Fruit fly (Drosophila melanogaster) whole organism, wandering third instar larva: Measurements from ENCODE around the gene CG6661.

Experiments
- Abd-B ChIP-seq: fragments of >200 bp; optimal IDR thresholded peaks from 2 replicates; lab custom pipeline; 2017; ENCODE audit warnings: missing biosample characterization, missing genetic modification characterization
- CG32264 ChIP-seq: fragments of 200-800 bp; sonication (Bioruptor generic); optimal IDR thresholded peaks from 2 replicates; lab custom pipeline; 2016; ENCODE audit warnings: missing biosample characterization, missing genetic modification characterization
- CG9705 ChIP-seq: fragments of 200-800 bp; sonication (Bioruptor generic); optimal IDR thresholded peaks from 2 replicates; lab custom pipeline; 2018; ENCODE audit warnings: missing biosample characterization, mild to moderate bottlenecking, missing genetic modification characterization
- CrebA ChIP-seq: fragments of 200-800 bp; sonication (Bioruptor generic); optimal IDR thresholded peaks from 2 replicates; lab custom pipeline; 2016; ENCODE audit warnings: missing biosample characterization, mild to moderate bottlenecking, missing genetic modification characterization, borderline replicate concordance
- Dfd ChIP-seq: fragments of >200 bp; optimal IDR thresholded peaks from 2 replicates; lab custom pipeline; 2017; ENCODE audit warnings: missing biosample characterization, missing genetic modification characterization
- Dif ChIP-seq: fragments of 200-275, 200-300 bp; sonication (Bioruptor generic); optimal IDR thresholded peaks from 2 replicates; lab custom pipeline; 2018; ENCODE audit warnings: missing biosample characterization, missing genetic modification characterization; ENCODE audit not compliant: partially characterized antibody
- GATAd ChIP-seq: sonication (Bioruptor generic); optimal IDR thresholded peaks from 2 replicates; lab custom pipeline; 2016; ENCODE audit warnings: missing biosample characterization, missing genetic modification characterization
- HLH106 ChIP-seq: fragments of 200-800 bp; optimal IDR thresholded peaks from 3 replicates; lab custom pipeline; 2019; ENCODE audit warnings: missing biosample characterization, mild to moderate bottlenecking, missing genetic modification characterization, moderate library complexity
- Hnf4 ChIP-seq: fragments of 200-800 bp; sonication (Bioruptor generic); optimal IDR thresholded peaks from 2 replicates; lab custom pipeline; 2016; ENCODE audit warnings: missing biosample characterization, mild to moderate bottlenecking, missing genetic modification characterization
- Hr78 ChIP-seq: fragments of >200 bp; optimal IDR thresholded peaks from 2 replicates; lab custom pipeline; 2017; ENCODE audit warnings: missing biosample characterization, missing genetic modification characterization
- Hr83 ChIP-seq: fragments of 200-300 bp; sonication (Bioruptor generic); optimal IDR thresholded peaks from 2 replicates; lab custom pipeline; 2016; ENCODE audit warnings: missing biosample characterization, mild to moderate bottlenecking, missing genetic modification characterization, moderate library complexity; ENCODE audit not compliant: poor library complexity, severe bottlenecking
- Jra ChIP-seq: sonication (Bioruptor generic); optimal IDR thresholded peaks from 2 replicates; lab custom pipeline; 2016; ENCODE audit warnings: missing biosample characterization, missing genetic modification characterization
- Mio ChIP-seq: sonication (Bioruptor generic); optimal IDR thresholded peaks from 2 replicates; lab custom pipeline; 2016; ENCODE audit warnings: missing biosample characterization, missing genetic modification characterization
- Myc ChIP-seq: fragments of >200 bp; optimal IDR thresholded peaks from 2 replicates; lab custom pipeline; 2017
- OdsH ChIP-seq: fragments of 200-800 bp; sonication (Bioruptor generic); optimal IDR thresholded peaks from 2 replicates; lab custom pipeline; 2016; ENCODE audit warnings: missing biosample characterization, mild to moderate bottlenecking, missing genetic modification characterization
- Rel ChIP-seq, 2 experiments: fragments of 200-800 bp; sonication (Bioruptor generic) in 1 of 2; optimal IDR thresholded peaks; 2 replicates in 1 of 2; 3 replicates in 1 of 2; lab custom pipeline; 2016 to 2019; ENCODE audit warnings: mild to moderate bottlenecking in 2 of 2, missing biosample characterization in 2 of 2, missing genetic modification characterization in 2 of 2, moderate library complexity in 1 of 2
- Sp1 ChIP-seq: fragments of 200-800 bp; sonication (Bioruptor generic); optimal IDR thresholded peaks from 3 replicates; lab custom pipeline; 2019; ENCODE audit warnings: missing biosample characterization, mild to moderate bottlenecking, missing genetic modification characterization, moderate library complexity
- br ChIP-seq: fragments of 200-800 bp; sonication (Bioruptor generic); optimal IDR thresholded peaks from 2 replicates; lab custom pipeline; 2016; ENCODE audit warnings: missing biosample characterization, missing genetic modification characterization
- brk ChIP-seq: fragments of 200-800 bp; sonication (Bioruptor generic); optimal IDR thresholded peaks from 2 replicates; lab custom pipeline; 2016; ENCODE audit warnings: missing biosample characterization, mild to moderate bottlenecking, missing genetic modification characterization
- dmrt93B ChIP-seq: fragments of 200-800 bp; sonication (Bioruptor generic); optimal IDR thresholded peaks from 2 replicates; lab custom pipeline; 2018; ENCODE audit warnings: missing biosample characterization, mild to moderate bottlenecking, missing genetic modification characterization
- dsf ChIP-seq: sonication (Bioruptor generic); optimal IDR thresholded peaks from 2 replicates; lab custom pipeline; 2016; ENCODE audit warnings: missing biosample characterization, missing genetic modification characterization, borderline replicate concordance
- ey ChIP-seq: fragments of 200-800 bp; sonication (Bioruptor generic); optimal IDR thresholded peaks from 2 replicates; lab custom pipeline; 2016; ENCODE audit warnings: missing biosample characterization, missing genetic modification characterization
- foxo ChIP-seq, 2 experiments: fragments of 200-800 bp; sonication (Bioruptor generic); optimal IDR thresholded peaks; 2 replicates in 1 of 2; 3 replicates in 1 of 2; lab custom pipeline; 2016 to 2017; ENCODE audit warnings: missing biosample characterization in 2 of 2, missing genetic modification characterization in 2 of 2
- fru ChIP-seq: fragments of 200-800 bp; sonication (Bioruptor generic); optimal IDR thresholded peaks from 3 replicates; lab custom pipeline; 2016; ENCODE audit warnings: missing biosample characterization, mild to moderate bottlenecking, missing genetic modification characterization
- h ChIP-seq: fragments of 200-800 bp; sonication (Bioruptor generic); optimal IDR thresholded peaks from 3 replicates; lab custom pipeline; 2016; ENCODE audit warnings: missing biosample characterization, mild to moderate bottlenecking, missing genetic modification characterization
- jim ChIP-seq: fragments of 175-275, 200-325 bp; sonication (Bioruptor generic); optimal IDR thresholded peaks from 2 replicates; lab custom pipeline; 2016; ENCODE audit warnings: missing biosample characterization, mild to moderate bottlenecking, missing genetic modification characterization
- pan ChIP-seq: fragments of >200 bp; optimal IDR thresholded peaks from 2 replicates; lab custom pipeline; 2017
- psq ChIP-seq: fragments of 200-800 bp; sonication (Bioruptor generic); optimal IDR thresholded peaks from 3 replicates; lab custom pipeline; 2017; ENCODE audit warnings: missing biosample characterization, mild to moderate bottlenecking, missing genetic modification characterization, moderate library complexity
- rgr ChIP-seq: fragments of 200-800 bp; sonication (Bioruptor generic); optimal IDR thresholded peaks from 3 replicates; lab custom pipeline; 2016; ENCODE audit warnings: missing biosample characterization, mild to moderate bottlenecking, missing genetic modification characterization
- sage ChIP-seq: fragments of 200-800 bp; sonication (Bioruptor generic); optimal IDR thresholded peaks from 2 replicates; lab custom pipeline; 2016; ENCODE audit warnings: missing biosample characterization, mild to moderate bottlenecking, missing genetic modification characterization
- sv ChIP-seq: fragments of 200-800 bp; sonication (Bioruptor generic); optimal IDR thresholded peaks from 3 replicates; lab custom pipeline; 2016; ENCODE audit warnings: missing biosample characterization, missing genetic modification characterization
- usp ChIP-seq: fragments of >200 bp; optimal IDR thresholded peaks from 2 replicates; lab custom pipeline; 2017; ENCODE audit warnings: missing biosample characterization, missing genetic modification characterization
- woc ChIP-seq: sonication (Bioruptor generic); optimal IDR thresholded peaks from 2 replicates; lab custom pipeline; 2016; ENCODE audit warnings: missing biosample characterization, mild to moderate bottlenecking, missing genetic modification characterization

The CG6661 gene

DNA sequence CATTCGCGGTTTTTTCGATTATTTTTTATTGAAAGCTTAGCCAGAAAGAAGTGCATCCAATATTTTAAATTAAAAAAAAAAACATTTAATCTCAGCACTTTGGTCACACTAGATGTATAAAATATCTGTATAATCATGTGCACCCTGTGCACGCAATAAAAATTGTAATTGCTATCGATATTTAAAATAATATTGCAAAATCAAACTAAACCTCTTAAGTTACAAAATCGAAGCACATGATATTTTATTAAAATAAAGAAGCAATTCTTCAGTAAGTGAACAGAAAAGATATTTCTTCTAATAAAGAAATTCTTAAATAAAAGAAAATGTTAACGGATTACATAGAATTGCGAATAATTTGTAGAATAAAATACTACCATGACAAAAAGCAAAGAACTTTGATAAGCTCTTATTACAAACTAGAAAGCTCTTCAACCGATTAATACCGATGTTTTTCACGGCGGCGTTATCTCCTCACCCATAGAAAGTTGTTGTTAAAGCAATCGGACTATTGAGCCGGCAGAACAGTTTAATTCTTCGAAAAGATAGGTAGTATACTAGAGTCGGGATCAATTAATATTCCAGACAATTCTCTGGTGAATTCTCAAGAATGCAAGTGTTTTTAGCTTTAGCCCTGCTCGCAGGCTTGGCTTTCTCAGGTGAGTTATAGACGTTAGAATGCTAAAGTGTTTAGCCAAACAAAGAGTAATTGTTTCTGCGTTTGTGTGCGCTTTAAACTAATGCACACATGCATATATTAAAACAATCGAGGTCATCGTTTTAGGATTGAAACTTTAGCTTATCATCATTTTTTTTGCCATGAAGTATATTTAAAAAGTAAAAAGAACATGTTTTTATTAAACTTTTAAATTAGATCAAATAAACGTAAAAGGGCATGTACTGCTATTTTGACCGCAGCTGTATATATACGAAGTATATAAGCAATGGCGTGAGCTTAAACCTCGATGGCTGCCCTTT lies 40.5 kb upstream of the CG6661 start, which contains the start of gene CtsK1:
Gene CtsK1 (plus strand): TSS at position 490 of the 978 bp plus-strand sequence.
- TF ChIP-seq pan (lab: Kevin White, UChicago) (no peak), h (GFP tag; lab: Kevin White, UChicago) (peak; percentile 64), dsf (GFP tag; lab: Kevin White, UChicago) (no peak), Abd-B (GFP tag; lab: Kevin White, UChicago) (no peak), HLH106 (tag; lab: Kevin White, UChicago) (peak; percentile 68), Dfd (GFP tag; lab: Kevin White, UChicago) (no peak), sv (GFP tag; lab: Kevin White, UChicago) (no peak), dmrt93B (GFP tag; lab: Kevin White, UChicago) (no peak), Hr78 (GFP tag; lab: Kevin White, UChicago) (no peak), br (GFP tag; lab: Kevin White, UChicago) (peak; percentile 14), CG9705 (no peak), psq (GFP tag; lab: Kevin White, UChicago) (peak; percentile 61), Sp1 (GFP tag; lab: Kevin White, UChicago) (peak; percentile 53), Hr83 (GFP tag; lab: Kevin White, UChicago) (no peak), fru (GFP tag; lab: Kevin White, UChicago) (peak; percentile 68), usp (GFP tag; lab: Kevin White, UChicago) (no peak), Jra (GFP tag; lab: Kevin White, UChicago) (no peak), Rel (GFP tag; optimal IDR thresholded peaks at IDR 0.05; lab: Kevin White, UChicago) (no peak), Rel (tag; optimal IDR thresholded peaks at IDR 0.05; lab: Kevin White, UChicago) (no peak), Mio (GFP tag; lab: Kevin White, UChicago) (no peak), woc (GFP tag; lab: Kevin White, UChicago) (peak; percentile 27), Dif (GFP tag; lab: Kevin White, UChicago) (no peak), jim (GFP tag; lab: Kevin White, UChicago) (no peak), sage (GFP tag; lab: Kevin White, UChicago) (no peak), foxo (GFP tag; optimal IDR thresholded peaks at IDR 0.05; lab: Kevin White, UChicago) (peak in 1 of 2 experiments; percentile 73), ey (GFP tag; lab: Kevin White, UChicago) (peak; percentile 68), Myc (lab: Kevin White, UChicago) (no peak), CG32264 (GFP tag; lab: Kevin White, UChicago) (peak; percentile 14), rgr (GFP tag; lab: Kevin White, UChicago) (peak; percentile 66), Hnf4 (GFP tag; lab: Kevin White, UChicago) (peak; percentile 32), OdsH (GFP tag; lab: Kevin White, UChicago) (peak; percentile 70), GATAd (GFP tag; lab: Kevin White, UChicago) (no peak)
- TF ChIP-seq, all 38 proteins: peak for 13

DNA sequence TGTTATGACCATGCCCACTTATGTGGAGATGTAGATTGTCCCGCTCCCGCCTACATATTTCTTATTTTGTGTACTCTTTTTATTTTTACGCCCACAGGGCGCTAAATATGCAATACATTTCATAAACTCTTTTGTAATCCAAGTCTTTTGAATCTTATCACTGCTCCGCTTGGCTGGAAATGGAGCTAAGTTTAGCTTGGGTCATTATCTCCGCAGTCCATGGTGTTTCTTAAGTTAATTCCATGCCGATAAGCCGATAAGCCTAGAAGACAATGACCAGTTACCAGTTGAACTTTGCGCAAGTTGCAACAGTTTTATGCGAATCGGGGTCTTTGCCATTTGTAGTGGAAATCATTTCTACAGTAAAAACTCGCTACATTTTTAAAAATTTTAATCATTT lies 38.1 kb upstream of the CG6661 start:
- no peak for TF ChIP-seq dmrt93B (GFP tag; lab: Kevin White, UChicago)
- TF ChIP-seq rgr (GFP tag; lab: Kevin White, UChicago): no peak
- TF ChIP-seq br (GFP tag; lab: Kevin White, UChicago): no peak
- no peak for TF ChIP-seq CrebA
- TF ChIP-seq brk: no peak
- TF ChIP-seq OdsH (GFP tag; lab: Kevin White, UChicago): no peak

DNA sequence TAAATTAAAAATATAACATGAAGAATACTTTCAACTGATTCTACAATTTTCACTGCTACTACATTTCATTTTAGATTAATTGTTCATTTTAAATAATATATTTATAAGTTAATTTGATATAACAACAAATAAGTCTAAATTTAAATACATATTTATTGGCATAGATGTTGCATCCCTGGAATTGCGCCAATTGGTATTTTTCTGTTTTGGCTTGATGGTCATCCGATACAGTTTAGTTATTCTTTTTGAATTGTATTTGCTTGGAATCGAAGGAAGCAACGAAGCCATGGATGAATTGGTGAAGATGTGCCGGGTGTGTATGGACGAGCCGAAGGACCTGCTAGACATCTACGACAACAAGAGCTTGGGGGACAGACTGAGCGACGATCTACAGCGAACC lies 37.6 kb upstream of the CG6661 start, which contains the start of gene CG17361:
Gene CG17361 (plus strand): TSS at position 200 of the 400 bp plus-strand sequence.
- TF ChIP-seq CrebA (no peak), HLH106 (tag; lab: Kevin White, UChicago) (peak; percentile 23)
